Fruit fly (Drosophila melanogaster): ENCODE data around the gene Mst36Fa.

Mst36Fa gene

DNA sequence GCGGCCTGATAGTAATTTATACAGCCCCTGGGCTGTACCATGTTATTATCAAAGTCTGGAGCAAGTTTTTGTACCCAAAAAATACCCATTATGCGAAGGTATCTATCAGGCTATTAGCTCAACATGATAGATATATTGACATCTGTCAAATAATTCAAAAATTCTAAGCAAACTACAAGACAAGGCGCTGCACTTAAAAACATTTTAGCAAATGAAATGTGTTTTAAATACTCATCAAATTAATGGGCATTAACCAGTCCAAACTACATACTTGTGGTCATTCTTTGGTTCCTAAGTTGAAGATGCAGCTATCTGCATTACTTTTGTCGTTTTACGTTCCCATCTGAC is 23.5 kb downstream of the Mst36Fa start (continued):
- TF ChIP-seq MBD-R2 (GFP tag; IDR thresholded peaks at IDR 0.05) (no peak), MESR4 (GFP tag; optimal IDR thresholded peaks at IDR 0.05) (no peak), bowl (GFP tag; IDR thresholded peaks at IDR 0.05) (no peak), Usf (GFP tag; optimal IDR thresholded peaks at IDR 0.05) (peak; percentile 40), GATAe (GFP tag; conservative IDR thresholded peaks at IDR 0.05) (no peak), fd3F (GFP tag; optimal IDR thresholded peaks at IDR 0.05) (no peak), ci (GFP tag; IDR thresholded peaks at IDR 0.05) (peak; percentile 87), CG14860 (GFP tag; IDR thresholded peaks at IDR 0.05; ENCODE audit: partially characterized antibody) (no peak), CG5180 (GFP tag; optimal IDR thresholded peaks at IDR 0.05) (peak; percentile 39), CG12769 (tag; optimal IDR thresholded peaks at IDR 0.05) (peak; percentile 73), CG10543 (GFP tag; optimal IDR thresholded peaks at IDR 0.05) (no peak), CG16779 (GFP tag; IDR thresholded peaks at IDR 0.05) (no peak), Dek (tag; optimal IDR thresholded peaks at IDR 0.05) (no peak), CG13624 (GFP tag; optimal IDR thresholded peaks at IDR 0.05) (peak; percentile 70), crc (GFP tag; optimal IDR thresholded peaks at IDR 0.05) (peak; percentile 30), CG10366 (GFP tag; IDR thresholded peaks at IDR 0.05) (peak; percentile 66), danr (GFP tag; IDR thresholded peaks at IDR 0.05) (no peak; the same call in 1 of the 2 replicates), CG12659 (GFP tag; optimal IDR thresholded peaks at IDR 0.05) (peak; percentile 36), Elba2 (GFP tag; optimal IDR thresholded peaks at IDR 0.05) (no peak), CG18764 (GFP tag; optimal IDR thresholded peaks at IDR 0.05) (peak; percentile 63), phol (tag; optimal IDR thresholded peaks at IDR 0.05) (peak; percentile 86), Ada2b (GFP tag; IDR thresholded peaks at IDR 0.05) (peak; percentile 34; the same call in 1 of the 2 replicates), onecut (GFP tag; IDR thresholded peaks at IDR 0.05) (peak; percentile 34), grn (GFP tag; optimal IDR thresholded peaks at IDR 0.05) (peak; percentile 37), CG4730 (GFP tag; IDR thresholded peaks at IDR 0.05) (peak; percentile 70), ap (GFP tag; IDR thresholded peaks at IDR 0.05) (peak; percentile 22; the same call in 1 of the 2 replicates), BtbVII (GFP tag; optimal IDR thresholded peaks at IDR 0.05) (peak; percentile 9), CG2199 (GFP tag; IDR thresholded peaks at IDR 0.05) (peak; percentile 78; the same call in 1 of the 3 replicates), CG18476 (GFP tag; optimal IDR thresholded peaks at IDR 0.05) (peak; percentile 58), Sox102F (GFP tag; optimal IDR thresholded peaks at IDR 0.05) (peak; percentile 65), Vsx1 (GFP tag; optimal IDR thresholded peaks at IDR 0.05) (no peak), Aef1 (GFP tag; IDR thresholded peaks at IDR 0.05) (no peak), mld (GFP tag; IDR thresholded peaks at IDR 0.05; ENCODE audit: partially characterized antibody) (no peak), CG11093 (GFP tag; IDR thresholded peaks at IDR 0.05) (peak; percentile 71), repo (GFP tag; optimal IDR thresholded peaks at IDR 0.05) (peak; percentile 17), wek (GFP tag; optimal IDR thresholded peaks at IDR 0.05) (no peak), Dad (GFP tag; optimal IDR thresholded peaks at IDR 0.05) (peak; percentile 65), dpn (GFP tag; optimal IDR thresholded peaks at IDR 0.05) (peak; percentile 26 to 66), Awh (GFP tag; IDR thresholded peaks at IDR 0.05) (peak; percentile 76), seq (GFP tag; IDR thresholded peaks at IDR 0.05) (0 out of 2 replicates have a peak, but pooled peaks have one; percentile 53), CG8281 (tag; optimal IDR thresholded peaks at IDR 0.05) (peak; percentile 37), CG7271 (tag; optimal IDR thresholded peaks at IDR 0.05) (peak; percentile 51), Lim3 (GFP tag; IDR thresholded peaks at IDR 0.05) (no peak), vfl (GFP tag; optimal IDR thresholded peaks at IDR 0.05) (no peak), Sry-β (GFP tag; optimal IDR thresholded peaks at IDR 0.05) (peak; percentile 19), CG6254 (GFP tag; optimal IDR thresholded peaks at IDR 0.05) (peak; percentile 78), CG4617 (GFP tag; optimal IDR thresholded peaks at IDR 0.05; ENCODE audit: borderline replicate concordance) (no peak), mirr (GFP tag; optimal IDR thresholded peaks at IDR 0.05) (no peak), CG11085 (GFP tag; IDR thresholded peaks at IDR 0.05) (0 out of 2 replicates have a peak, but pooled peaks have one; percentile 41), CG32767 (GFP tag; IDR thresholded peaks at IDR 0.05) (0 out of 2 replicates have a peak, but pooled peaks have one; percentile 48), Fer2 (tag; optimal IDR thresholded peaks at IDR 0.05) (no peak)

Data from whole organism, embryonic.